Worm (Caenorhabditis elegans) whole organism, L1 larva: Measurements from ENCODE around the gene str-207.

Source experiments
- C04F5.9 ChIP-seq: sonication (generic microtip); optimal IDR thresholded peaks from 2 replicates; lab custom pipeline; 2016; ENCODE audit warnings: missing genetic modification characterization, missing compliant biosample characterization
- blmp-1 ChIP-seq: fragments of 150-350 bp; optimal IDR thresholded peaks from 2 replicates; lab custom pipeline; 2014; ENCODE audit warnings: missing biosample characterization, missing genetic modification characterization
- ceh-63 ChIP-seq: fragments of 200-800 bp; sonication (Bioruptor generic); optimal IDR thresholded peaks from 2 replicates; lab custom pipeline; 2018; ENCODE audit warnings: mild to moderate bottlenecking, missing genetic modification characterization, missing compliant biosample characterization
- ceh-8 ChIP-seq: fragments of 200-800 bp; sonication (Bioruptor generic); optimal IDR thresholded peaks from 2 replicates; lab custom pipeline; 2018; ENCODE audit warnings: mild to moderate bottlenecking, missing genetic modification characterization, moderate library complexity, missing compliant biosample characterization
- ceh-82 ChIP-seq, 3 experiments: fragments of 150-350 bp in 1 of 3; sonication (generic microtip) in 2 of 3; optimal IDR thresholded peaks; 2 replicates each; lab custom pipeline; 2014 to 2017; ENCODE audit warnings: missing biosample characterization in 3 of 3, missing genetic modification characterization in 3 of 3
- ceh-88 ChIP-seq: fragments of 200-800 bp; sonication (Bioruptor generic); IDR thresholded peaks from 2 replicates; pipeline ENCODE4 v1.3.6; 2022; ENCODE audit warnings: missing genetic modification characterization, missing compliant biosample characterization
- ceh-90 ChIP-seq: sonication (generic microtip); optimal IDR thresholded peaks from 2 replicates; lab custom pipeline; 2016; ENCODE audit warnings: missing genetic modification characterization, missing compliant biosample characterization
- ces-1 ChIP-seq: fragments of 150-350 bp; optimal IDR thresholded peaks from 2 replicates; lab custom pipeline; 2014; ENCODE audit warnings: missing biosample characterization, missing genetic modification reagents, missing genetic modification characterization
- dsc-1 ChIP-seq: sonication (generic microtip); optimal IDR thresholded peaks from 2 replicates; lab custom pipeline; 2016; ENCODE audit warnings: mild to moderate bottlenecking, missing genetic modification characterization, missing compliant biosample characterization
- efl-1 ChIP-seq, 4 experiments: fragments of 150-350 bp; optimal IDR thresholded peaks in 3 of 4; peaks in 1 of 4; 1 replicate in 1 of 4; 2 replicates in 3 of 4; lab custom pipeline; 2014; ENCODE audit warnings: missing biosample characterization in 2 of 4, missing genetic modification characterization in 2 of 4, missing genetic modification reagents in 2 of 4
- efl-3 ChIP-seq: fragments of 200-800 bp; sonication (Bioruptor generic); optimal IDR thresholded peaks from 2 replicates; lab custom pipeline; 2018; ENCODE audit warnings: mild to moderate bottlenecking, missing genetic modification characterization, missing compliant biosample characterization
- elt-2 ChIP-seq: sonication (generic microtip); optimal IDR thresholded peaks from 2 replicates; lab custom pipeline; 2016; ENCODE audit warnings: missing genetic modification characterization, mild to moderate bottlenecking, inconsistent platforms, missing compliant biosample characterization, missing genetic modification reagents
- ets-5 ChIP-seq: fragments of 200-800 bp; sonication (Bioruptor generic); IDR thresholded peaks from 2 replicates; pipeline ENCODE4 v1.3.6; 2022; ENCODE audit warnings: missing genetic modification characterization, missing compliant biosample characterization
- hlh-17 ChIP-seq: fragments of 200-800 bp; sonication (Bioruptor generic); optimal IDR thresholded peaks from 2 replicates; lab custom pipeline; 2018; ENCODE audit warnings: missing genetic modification characterization, mild to moderate bottlenecking, missing compliant biosample characterization, moderate library complexity, borderline replicate concordance
- irx-1 ChIP-seq: sonication (generic microtip); optimal IDR thresholded peaks from 2 replicates; lab custom pipeline; 2016; ENCODE audit warnings: missing genetic modification characterization, missing compliant biosample characterization
- lin-14 ChIP-seq: fragments of 200-800 bp; sonication (Bioruptor generic); optimal IDR thresholded peaks from 2 replicates; lab custom pipeline; 2018; ENCODE audit warnings: mild to moderate bottlenecking, missing genetic modification characterization, moderate library complexity, missing compliant biosample characterization
- lin-35 ChIP-seq, 2 experiments: fragments of 150-350 bp; optimal IDR thresholded peaks; 2 replicates each; lab custom pipeline; 2014; ENCODE audit warnings: missing biosample characterization in 2 of 2, missing genetic modification characterization in 2 of 2, missing genetic modification reagents in 2 of 2
- nhr-12 ChIP-seq: sonication (generic microtip); optimal IDR thresholded peaks from 2 replicates; lab custom pipeline; 2017; ENCODE audit warnings: missing biosample characterization, missing genetic modification characterization
- nhr-19 ChIP-seq: fragments of 200-800 bp; sonication (Bioruptor generic); conservative IDR thresholded peaks from 2 replicates; pipeline ENCODE4 v1.3.6; 2022; ENCODE audit warnings: missing genetic modification characterization, missing compliant biosample characterization
- nhr-20 ChIP-seq: sonication (generic microtip); optimal IDR thresholded peaks from 2 replicates; lab custom pipeline; 2016; ENCODE audit warnings: mild to moderate bottlenecking, missing genetic modification characterization, missing compliant biosample characterization
- nhr-237 ChIP-seq: fragments of 150-350 bp; optimal IDR thresholded peaks from 2 replicates; lab custom pipeline; 2014; ENCODE audit warnings: missing biosample characterization, missing genetic modification characterization
- nhr-47 ChIP-seq: sonication (generic microtip); optimal IDR thresholded peaks from 2 replicates; lab custom pipeline; 2016; ENCODE audit warnings: mild to moderate bottlenecking, missing genetic modification characterization, moderate library complexity, missing compliant biosample characterization
- nhr-71 ChIP-seq: sonication (generic microtip); optimal IDR thresholded peaks from 2 replicates; lab custom pipeline; 2016; ENCODE audit warnings: mild to moderate bottlenecking, missing genetic modification characterization, moderate library complexity, missing compliant biosample characterization
- nhr-85 ChIP-seq: sonication (generic microtip); peaks from one replicate; lab custom pipeline; 2016; ENCODE audit warnings: missing genetic modification characterization, inconsistent platforms, missing compliant biosample characterization
- pag-3 ChIP-seq: sonication (generic microtip); optimal IDR thresholded peaks from 2 replicates; lab custom pipeline; 2017; ENCODE audit warnings: missing genetic modification characterization, mild to moderate bottlenecking, missing compliant biosample characterization, antibody characterized with exemption, borderline replicate concordance; ENCODE audit not compliant: insufficient read depth
- pqm-1 ChIP-seq: sonication (generic microtip); optimal IDR thresholded peaks from 3 replicates; lab custom pipeline; 2017; ENCODE audit warnings: missing biosample characterization, missing genetic modification characterization
- snu-23 ChIP-seq: sonication (generic microtip); optimal IDR thresholded peaks from 2 replicates; lab custom pipeline; 2016; ENCODE audit warnings: missing genetic modification characterization, missing compliant biosample characterization
- tlp-1 ChIP-seq: fragments of 150-350 bp; optimal IDR thresholded peaks from 2 replicates; lab custom pipeline; 2014; ENCODE audit warnings: missing biosample characterization, missing genetic modification characterization
- unc-62 ChIP-seq: fragments of 150-350 bp; optimal IDR thresholded peaks from 2 replicates; lab custom pipeline; 2014; ENCODE audit warnings: missing biosample characterization, missing genetic modification reagents, missing genetic modification characterization
- unc-86 ChIP-seq: sonication (generic microtip); optimal IDR thresholded peaks from 2 replicates; lab custom pipeline; 2016; ENCODE audit warnings: missing genetic modification characterization, missing compliant biosample characterization
- ztf-4 ChIP-seq: fragments of 150-350 bp; optimal IDR thresholded peaks from 2 replicates; lab custom pipeline; 2014; ENCODE audit warnings: missing biosample characterization, missing genetic modification characterization

Gene str-207

ce11 chrV:4963606-4964005, 12.1 kb downstream of the str-207 start:
- TF ChIP-seq nhr-12 (tag; lab: Kevin White, UChicago) (no peak), pqm-1 (tag; lab: Kevin White, UChicago) (no peak), nhr-47 (no peak), snu-23 (GFP tag; lab: Kevin White, UChicago) (no peak), unc-62 (GFP tag; lab: Kevin White, UChicago) (no peak), ztf-4 (tag; lab: Kevin White, UChicago) (no peak), ceh-90 (tag; lab: Kevin White, UChicago) (no peak), irx-1 (tag; lab: Kevin White, UChicago) (no peak), C04F5.9 (tag; lab: Kevin White, UChicago) (no peak), tlp-1 (tag; lab: Kevin White, UChicago) (no peak), nhr-237 (tag; lab: Kevin White, UChicago) (no peak), nhr-85 (tag; lab: Kevin White, UChicago) (no peak), nhr-19 (GFP tag; lab: Robert Waterston, UW) (no peak)

- TF ChIP-seq ceh-82 (tag; optimal IDR thresholded peaks at IDR 0.05; lab: Kevin White, UChicago) (no peak), efl-3 (no peak), unc-86 (tag; lab: Kevin White, UChicago) (no peak), lin-14 (GFP tag; lab: Kevin White, UChicago) (peak; percentile 21), blmp-1 (tag; lab: Kevin White, UChicago) (no peak), dsc-1 (tag; lab: Kevin White, UChicago) (peak; percentile 27), ces-1 (GFP tag; lab: Kevin White, UChicago) (no peak), nhr-71 (tag; lab: Kevin White, UChicago) (peak; percentile 22), efl-1 (optimal IDR thresholded peaks at IDR 0.05; lab: Kevin White, UChicago) (no peak), efl-1 (GFP tag; optimal IDR thresholded peaks at IDR 0.05 in 1 of 2; lab: Kevin White, UChicago) (peak in 1 of 2 experiments; percentile 20), pag-3 (tag; lab: Kevin White, UChicago) (no peak), ceh-63 (no peak)
Observed at ce11 chrV:4964020-4964635, 12.6 kb downstream of the str-207 start.

ce11 chrV:4964671-4965420, 13.3 kb downstream of the str-207 start:
- TF ChIP-seq nhr-71 (tag; lab: Kevin White, UChicago): no peak
- no peak for TF ChIP-seq ceh-88 (GFP tag; lab: Robert Waterston, UW)
- peak in 1 of 2 experiments; percentile 30 for TF ChIP-seq lin-35 (GFP tag; optimal IDR thresholded peaks at IDR 0.05; lab: Kevin White, UChicago)
- TF ChIP-seq nhr-85 (tag; lab: Kevin White, UChicago): peak; percentile 57
- no peak for TF ChIP-seq pqm-1 (tag; lab: Kevin White, UChicago)
- TF ChIP-seq elt-2 (tag; lab: Kevin White, UChicago): peak; percentile 64

ce11 chrV:4965790-4966189, 14.3 kb downstream of the str-207 start:
- no peak for TF ChIP-seq nhr-20 (tag; lab: Kevin White, UChicago)
- no peak for TF ChIP-seq tlp-1 (tag; lab: Kevin White, UChicago)
- no peak for TF ChIP-seq efl-1 (optimal IDR thresholded peaks at IDR 0.05; lab: Kevin White, UChicago)
- TF ChIP-seq efl-1 (GFP tag; optimal IDR thresholded peaks at IDR 0.05 in 1 of 2; lab: Kevin White, UChicago): peak in 1 of 2 experiments; percentile 78
- no peak for TF ChIP-seq ets-5 (GFP tag; lab: Robert Waterston, UW)
- TF ChIP-seq nhr-85 (tag; lab: Kevin White, UChicago): peak; percentile 77
- TF ChIP-seq nhr-71 (tag; lab: Kevin White, UChicago): peak; percentile 7

- TF ChIP-seq dsc-1 (tag; lab: Kevin White, UChicago): peak; percentile 60
- peak; percentile 83 for TF ChIP-seq ceh-8 (GFP tag; lab: Kevin White, UChicago)
- peak; percentile 66 for TF ChIP-seq lin-14 (GFP tag; lab: Kevin White, UChicago)
- TF ChIP-seq nhr-71 (tag; lab: Kevin White, UChicago): peak; percentile 15
- no peak for TF ChIP-seq hlh-17 (GFP tag; lab: Kevin White, UChicago)
- TF ChIP-seq nhr-47: peak; percentile 10
- no peak for TF ChIP-seq ceh-90 (tag; lab: Kevin White, UChicago)
- TF ChIP-seq, all 84 proteins: peak for 5
Observed at ce11 chrV:4967238-4967637, 15.7 kb downstream of the str-207 start.
